Fruit fly (Drosophila melanogaster) whole organism: Measurements from ENCODE around the gene CG31676.

ENCODE experiments used
- CG8478 ChIP-seq: fragments of >200 bp; optimal IDR thresholded peaks from 2 replicates; lab custom pipeline; 2018; ENCODE audit warnings: inconsistent platforms
- Dll ChIP-seq: fragments of >200 bp; optimal IDR thresholded peaks from 2 replicates; lab custom pipeline; 2017
- EcR ChIP-seq, 2 experiments: fragments of >200 bp; optimal IDR thresholded peaks; 2 replicates each; lab custom pipeline; 2017; ENCODE audit warnings: missing biosample characterization in 2 of 2, missing genetic modification characterization in 2 of 2, missing genetic modification reagents in 2 of 2
- pan ChIP-seq: fragments of >200 bp; optimal IDR thresholded peaks from 2 replicates; lab custom pipeline; 2017
- psq ChIP-seq: fragments of >200 bp; optimal IDR thresholded peaks from 2 replicates; lab custom pipeline; 2017
- usp ChIP-seq: fragments of >200 bp; optimal IDR thresholded peaks from 2 replicates; lab custom pipeline; 2017; ENCODE audit warnings: missing biosample characterization, missing genetic modification characterization, mixed read lengths

dm6 chr2L:20792988-20793544 is 47.5 kb upstream of the CG31676 start:
- no peak for TF ChIP-seq usp (GFP tag; lab: Kevin White, UChicago)
- no peak for TF ChIP-seq psq (lab: Kevin White, UChicago)
- no peak for TF ChIP-seq pan (lab: Kevin White, UChicago)
- TF ChIP-seq EcR (GFP tag; optimal IDR thresholded peaks at IDR 0.05; lab: Kevin White, UChicago) = no peak
- TF ChIP-seq CG8478 (lab: Kevin White, UChicago) = no peak
- no peak for TF ChIP-seq Dll
